Fruit fly (Drosophila melanogaster): ENCODE results near the gene CG17378.

CG17378 gene

dm6 chr2L:6794956-6795522 is 21.2 kb downstream of the CG17378 start (continued):
- peak; percentile 31 for TF ChIP-seq CG30431 (GFP tag; optimal IDR thresholded peaks at IDR 0.05)
- TF ChIP-seq CG2889 (GFP tag; IDR thresholded peaks at IDR 0.05): no peak
- no peak for TF ChIP-seq CG10979 (tag; optimal IDR thresholded peaks at IDR 0.05)
- no peak for TF ChIP-seq CG12104 (GFP tag; optimal IDR thresholded peaks at IDR 0.05)
- no peak for TF ChIP-seq CG8290 (GFP tag; optimal IDR thresholded peaks at IDR 0.05)
- TF ChIP-seq CG8290 (tag; optimal IDR thresholded peaks at IDR 0.05): peak in 1 of 2 experiments; percentile 26
- no peak for TF ChIP-seq CG12299 (tag; optimal IDR thresholded peaks at IDR 0.05)
- TF ChIP-seq CG10267 (tag; optimal IDR thresholded peaks at IDR 0.05): no peak
- TF ChIP-seq CG13287 (GFP tag; IDR thresholded peaks at IDR 0.05; ENCODE audit: partially characterized antibody): no peak
- no peak for TF ChIP-seq CG10654 (GFP tag; optimal IDR thresholded peaks at IDR 0.05)
- TF ChIP-seq Lpt (GFP tag; optimal IDR thresholded peaks at IDR 0.05): no peak
- TF ChIP-seq unpg (GFP tag; optimal IDR thresholded peaks at IDR 0.05): peak; percentile 15
- 0 out of 2 replicates have a peak, but pooled peaks have one; percentile 14 for TF ChIP-seq chm (GFP tag; IDR thresholded peaks at IDR 0.05)
- no peak for TF ChIP-seq CG10565 (GFP tag; optimal IDR thresholded peaks at IDR 0.05)
- TF ChIP-seq CG34224 (GFP tag; IDR thresholded peaks at IDR 0.05; ENCODE audit: partially characterized antibody): no peak
- no peak for TF ChIP-seq ranshi (GFP tag; IDR thresholded peaks at IDR 0.05)
- no peak for TF ChIP-seq gcm (GFP tag; optimal IDR thresholded peaks at IDR 0.05)
- TF ChIP-seq zfh2 (GFP tag; optimal IDR thresholded peaks at IDR 0.05): no peak
- TF ChIP-seq esg (GFP tag; conservative IDR thresholded peaks at IDR 0.05): 0 out of 2 replicates have a peak, but pooled peaks have one; percentile 16
- TF ChIP-seq zfh1 (GFP tag; IDR thresholded peaks at IDR 0.05): peak; percentile 41; the same call in 1 of the 3 replicates
- no peak for TF ChIP-seq emc (GFP tag; optimal IDR thresholded peaks at IDR 0.05)
- no peak for TF ChIP-seq CG7786 (GFP tag; optimal IDR thresholded peaks at IDR 0.05)
- TF ChIP-seq pita (GFP tag; optimal IDR thresholded peaks at IDR 0.05): no peak
- TF ChIP-seq CG14860 (GFP tag; IDR thresholded peaks at IDR 0.05; ENCODE audit: partially characterized antibody): no peak
- TF ChIP-seq sna (GFP tag; IDR thresholded peaks at IDR 0.05; ENCODE audit: partially characterized antibody): no peak
- no peak for TF ChIP-seq CG12071 (GFP tag; optimal IDR thresholded peaks at IDR 0.05)
- no peak for TF ChIP-seq HLHmδ (GFP tag; optimal IDR thresholded peaks at IDR 0.05)
- TF ChIP-seq D19A (tag; optimal IDR thresholded peaks at IDR 0.05): peak; percentile 14
- TF ChIP-seq zen2 (GFP tag; IDR thresholded peaks at IDR 0.05; ENCODE audit: partially characterized antibody): no peak
- no peak for TF ChIP-seq CG17829 (tag; optimal IDR thresholded peaks at IDR 0.05)
- TF ChIP-seq luna (GFP tag; optimal IDR thresholded peaks at IDR 0.05): no peak
- TF ChIP-seq CG8944 (GFP tag; optimal IDR thresholded peaks at IDR 0.05): no peak
- TF ChIP-seq NfI (GFP tag; optimal IDR thresholded peaks at IDR 0.05): no peak
- TF ChIP-seq Hmr (GFP tag; optimal IDR thresholded peaks at IDR 0.05): no peak
- no peak for TF ChIP-seq twi (tag; optimal IDR thresholded peaks at IDR 0.05)
- TF ChIP-seq Antp (GFP tag; optimal IDR thresholded peaks at IDR 0.05): no peak
- TF ChIP-seq Tbp (GFP tag; optimal IDR thresholded peaks at IDR 0.05): no peak
- TF ChIP-seq CG17802 (tag; optimal IDR thresholded peaks at IDR 0.05): no peak
- no peak for TF ChIP-seq tgo (GFP tag; IDR thresholded peaks at IDR 0.05)
- no peak for TF ChIP-seq nau (GFP tag; optimal IDR thresholded peaks at IDR 0.05)
- no peak for TF ChIP-seq CG14965 (GFP tag; optimal IDR thresholded peaks at IDR 0.05; ENCODE audit: borderline replicate concordance)
- TF ChIP-seq CG4360 (GFP tag; IDR thresholded peaks at IDR 0.05): no peak
- TF ChIP-seq stc (GFP tag; IDR thresholded peaks at IDR 0.05): no peak
- TF ChIP-seq ci (GFP tag; IDR thresholded peaks at IDR 0.05): no peak
- no peak for TF ChIP-seq exex (tag; optimal IDR thresholded peaks at IDR 0.05)
- TF ChIP-seq CG11504 (tag; optimal IDR thresholded peaks at IDR 0.05): peak; percentile 39
- peak; percentile 4 for TF ChIP-seq Mad (GFP tag; optimal IDR thresholded peaks at IDR 0.05)
- no peak for TF ChIP-seq mirr (GFP tag; optimal IDR thresholded peaks at IDR 0.05)
- no peak for TF ChIP-seq ftz-f1 (GFP tag; optimal IDR thresholded peaks at IDR 0.05)
- TF ChIP-seq CG18262 (tag; optimal IDR thresholded peaks at IDR 0.05): peak; percentile 5
- TF ChIP-seq klu (GFP tag; IDR thresholded peaks at IDR 0.05): no peak
